Fruit fly (Drosophila melanogaster) whole organism, prepupa: ENCODE data around the gene CG42832.

ENCODE experiments used
- CG10669 ChIP-seq: fragments of 200-800 bp; sonication (Bioruptor generic); optimal IDR thresholded peaks from 3 replicates; lab custom pipeline; 2018; ENCODE audit warnings: missing biosample characterization, mild to moderate bottlenecking, missing genetic modification characterization, moderate library complexity
- CG11294 ChIP-seq: fragments of 200-800 bp; sonication (Bioruptor generic); IDR thresholded peaks from 2 replicates; pipeline ENCODE4 v1.3.6; 2022; ENCODE audit warnings: missing biosample characterization, missing genetic modification characterization
- CG15336 ChIP-seq: fragments of 200-800 bp; sonication (Bioruptor generic); IDR thresholded peaks from 2 replicates; pipeline ENCODE4 v1.3.6; 2022; ENCODE audit warnings: missing biosample characterization, missing genetic modification characterization
- CG1621 ChIP-seq: fragments of 200-800 bp; sonication (Bioruptor generic); optimal IDR thresholded peaks from 3 replicates; lab custom pipeline; 2018; ENCODE audit warnings: missing biosample characterization, mild to moderate bottlenecking, missing genetic modification characterization
- CG16779 ChIP-seq: fragments of 200-800 bp; sonication (Bioruptor generic); optimal IDR thresholded peaks from 3 replicates; lab custom pipeline; 2017; ENCODE audit warnings: missing biosample characterization, mild to moderate bottlenecking, missing genetic modification characterization
- CG3032 ChIP-seq: fragments of 200-800 bp; optimal IDR thresholded peaks from 2 replicates; lab custom pipeline; 2019; ENCODE audit warnings: missing biosample characterization, mild to moderate bottlenecking, missing genetic modification characterization, moderate library complexity
- CG31627 ChIP-seq: fragments of 200-800 bp; sonication (Bioruptor generic); optimal IDR thresholded peaks from 3 replicates; lab custom pipeline; 2016; ENCODE audit warnings: missing biosample characterization, missing genetic modification characterization
- CG32006 ChIP-seq: fragments of 200-800 bp; sonication (Bioruptor generic); optimal IDR thresholded peaks from 3 replicates; lab custom pipeline; 2017; ENCODE audit warnings: missing biosample characterization, mild to moderate bottlenecking, missing genetic modification characterization
- CG3919 ChIP-seq: fragments of 200-800 bp; sonication (Bioruptor generic); optimal IDR thresholded peaks from 3 replicates; lab custom pipeline; 2016; ENCODE audit warnings: missing biosample characterization, missing genetic modification characterization
- CG4318 ChIP-seq: fragments of 200-800 bp; sonication (Bioruptor generic); optimal IDR thresholded peaks from 3 replicates; lab custom pipeline; 2017; ENCODE audit warnings: missing biosample characterization, mild to moderate bottlenecking, missing genetic modification characterization
- CG6163 ChIP-seq: fragments of 200-800 bp; sonication (Bioruptor generic); IDR thresholded peaks from 3 replicates; pipeline ENCODE4 v1.3.6; 2022; ENCODE audit warnings: missing biosample characterization, missing genetic modification characterization
- CG6276 ChIP-seq: fragments of 200-800 bp; sonication (Bioruptor generic); optimal IDR thresholded peaks from 2 replicates; lab custom pipeline; 2017; ENCODE audit warnings: missing biosample characterization, mild to moderate bottlenecking, missing genetic modification characterization
- CG6792 ChIP-seq: fragments of 200-800 bp; sonication (Bioruptor generic); optimal IDR thresholded peaks from 3 replicates; lab custom pipeline; 2016; ENCODE audit warnings: missing biosample characterization, missing genetic modification characterization
- CG6808 ChIP-seq: fragments of 200-800 bp; sonication (Bioruptor generic); optimal IDR thresholded peaks from 3 replicates; lab custom pipeline; 2017; ENCODE audit warnings: missing biosample characterization, missing genetic modification characterization, mild to moderate bottlenecking, moderate library complexity, missing genetic modification reagents
- CG6854 ChIP-seq: fragments of 200-800 bp; sonication (Bioruptor generic); optimal IDR thresholded peaks from 2 replicates; lab custom pipeline; 2017; ENCODE audit warnings: missing biosample characterization, mild to moderate bottlenecking, missing genetic modification characterization
- CG7368 ChIP-seq: fragments of 200-800 bp; sonication (Bioruptor generic); optimal IDR thresholded peaks from 3 replicates; lab custom pipeline; 2016; ENCODE audit warnings: missing biosample characterization, missing genetic modification characterization
- CG8119 ChIP-seq: fragments of 200-800 bp; sonication (Bioruptor generic); IDR thresholded peaks from 3 replicates; pipeline ENCODE4 v1.3.6; 2022; ENCODE audit warnings: missing biosample characterization, missing genetic modification characterization
- CG8319 ChIP-seq: fragments of 200-800 bp; sonication (Bioruptor generic); optimal IDR thresholded peaks from 3 replicates; lab custom pipeline; 2016; ENCODE audit warnings: missing biosample characterization, missing genetic modification characterization
- CG9139 ChIP-seq: fragments of 200-800 bp; sonication (Bioruptor generic); optimal IDR thresholded peaks from 3 replicates; lab custom pipeline; 2017; ENCODE audit warnings: missing biosample characterization, mild to moderate bottlenecking, missing genetic modification characterization
- Eip75B ChIP-seq: fragments of 200-800 bp; sonication (Bioruptor generic); optimal IDR thresholded peaks from 3 replicates; lab custom pipeline; 2016; ENCODE audit warnings: missing biosample characterization, missing genetic modification characterization
- Eip78C ChIP-seq: fragments of 200-800 bp; sonication (Bioruptor generic); peaks from one replicate; lab custom pipeline; 2016; ENCODE audit warnings: missing biosample characterization, missing genetic modification characterization
- Eip93F ChIP-seq: fragments of 200-800 bp; sonication (Bioruptor generic); optimal IDR thresholded peaks from 2 replicates; lab custom pipeline; 2016; ENCODE audit warnings: missing biosample characterization, mild to moderate bottlenecking, missing genetic modification characterization
- Ets21C ChIP-seq: fragments of 200-800 bp; sonication (Bioruptor generic); optimal IDR thresholded peaks from 3 replicates; lab custom pipeline; 2016; ENCODE audit warnings: missing biosample characterization, missing genetic modification characterization
- Ets96B ChIP-seq: fragments of 200-800 bp; optimal IDR thresholded peaks from 2 replicates; lab custom pipeline; 2019; ENCODE audit warnings: missing biosample characterization, mild to moderate bottlenecking, missing genetic modification characterization, moderate library complexity
- Gug ChIP-seq: fragments of 200-800 bp; sonication (Bioruptor generic); IDR thresholded peaks from 2 replicates; pipeline ENCODE4 v1.3.6; 2022; ENCODE audit warnings: missing biosample characterization, missing genetic modification characterization
- Hr39 ChIP-seq: fragments of 200-800 bp; sonication (Bioruptor generic); optimal IDR thresholded peaks from 2 replicates; lab custom pipeline; 2016; ENCODE audit warnings: missing biosample characterization, missing genetic modification characterization
- Hr4 ChIP-seq: fragments of 200-800 bp; sonication (Bioruptor generic); optimal IDR thresholded peaks from 3 replicates; lab custom pipeline; 2016; ENCODE audit warnings: missing biosample characterization, missing genetic modification characterization
- Lpt ChIP-seq: fragments of 200-800 bp; sonication (Bioruptor generic); optimal IDR thresholded peaks from 3 replicates; lab custom pipeline; 2016; ENCODE audit warnings: missing biosample characterization, missing genetic modification characterization
- Met ChIP-seq: fragments of 200-800 bp; sonication (Bioruptor generic); optimal IDR thresholded peaks from 3 replicates; lab custom pipeline; 2016; ENCODE audit warnings: missing biosample characterization, missing genetic modification characterization
- OdsH ChIP-seq: fragments of 200-800 bp; sonication (Bioruptor generic); optimal IDR thresholded peaks from 3 replicates; lab custom pipeline; 2016; ENCODE audit warnings: missing biosample characterization, missing genetic modification characterization
- Smox ChIP-seq: fragments of 200-800 bp; sonication (Bioruptor generic); optimal IDR thresholded peaks from 3 replicates; lab custom pipeline; 2016; ENCODE audit warnings: missing biosample characterization, missing genetic modification characterization
- Sox102F ChIP-seq: fragments of 200-800 bp; sonication (Bioruptor generic); optimal IDR thresholded peaks from 2 replicates; lab custom pipeline; 2016; ENCODE audit warnings: missing biosample characterization, mild to moderate bottlenecking, missing genetic modification characterization
- achi ChIP-seq: fragments of 200-800 bp; sonication (Bioruptor generic); optimal IDR thresholded peaks from 3 replicates; lab custom pipeline; 2016; ENCODE audit warnings: missing biosample characterization, missing genetic modification characterization
- acj6 ChIP-seq: fragments of 200-800 bp; sonication (Bioruptor generic); optimal IDR thresholded peaks from 3 replicates; lab custom pipeline; 2016; ENCODE audit warnings: missing biosample characterization, missing genetic modification characterization
- cyc ChIP-seq: fragments of 200-800 bp; sonication (Bioruptor generic); optimal IDR thresholded peaks from 3 replicates; lab custom pipeline; 2016; ENCODE audit warnings: missing biosample characterization, missing genetic modification characterization
- dac ChIP-seq: fragments of 200-800 bp; sonication (Bioruptor generic); optimal IDR thresholded peaks from 2 replicates; lab custom pipeline; 2017; ENCODE audit warnings: missing biosample characterization, mild to moderate bottlenecking, missing genetic modification characterization
- dsx ChIP-seq: fragments of 200-800 bp; optimal IDR thresholded peaks from 3 replicates; lab custom pipeline; 2019; ENCODE audit warnings: missing biosample characterization, mild to moderate bottlenecking, missing genetic modification characterization, moderate library complexity; ENCODE audit not compliant: poor library complexity, severe bottlenecking
- esn ChIP-seq: fragments of 200-800 bp; sonication (Bioruptor generic); optimal IDR thresholded peaks from 2 replicates; lab custom pipeline; 2016; ENCODE audit warnings: missing biosample characterization, mild to moderate bottlenecking, missing genetic modification characterization, moderate library complexity
- fd59A ChIP-seq: fragments of 200-800 bp; sonication (Bioruptor generic); optimal IDR thresholded peaks from 2 replicates; lab custom pipeline; 2017; ENCODE audit warnings: missing biosample characterization, mild to moderate bottlenecking, missing genetic modification characterization, missing genetic modification reagents
- fkh ChIP-seq: fragments of 200-800 bp; sonication (Bioruptor generic); optimal IDR thresholded peaks from 3 replicates; lab custom pipeline; 2017; ENCODE audit warnings: missing biosample characterization, mild to moderate bottlenecking, missing genetic modification characterization, moderate library complexity
- lz ChIP-seq: fragments of 200-800 bp; sonication (Bioruptor generic); optimal IDR thresholded peaks from 3 replicates; lab custom pipeline; 2016; ENCODE audit warnings: missing biosample characterization, missing genetic modification characterization
- net ChIP-seq: fragments of 200-800 bp; sonication (Bioruptor generic); optimal IDR thresholded peaks from 3 replicates; lab custom pipeline; 2016; ENCODE audit warnings: missing biosample characterization, missing genetic modification characterization
- pdm3 ChIP-seq: fragments of 200-800 bp; sonication (Bioruptor generic); optimal IDR thresholded peaks from 3 replicates; lab custom pipeline; 2016; ENCODE audit warnings: missing biosample characterization, missing genetic modification characterization
- salr ChIP-seq, 2 experiments: fragments of 200-800 bp; sonication (Bioruptor generic); optimal IDR thresholded peaks; 3 replicates each; lab custom pipeline; 2016 to 2018; ENCODE audit warnings: missing biosample characterization in 2 of 2, missing genetic modification characterization in 2 of 2, mild to moderate bottlenecking in 1 of 2
- spab ChIP-seq: fragments of 200-800 bp; sonication (Bioruptor generic); optimal IDR thresholded peaks from 2 replicates; lab custom pipeline; 2017; ENCODE audit warnings: missing biosample characterization, mild to moderate bottlenecking, missing genetic modification characterization, missing genetic modification reagents
- ss ChIP-seq, 2 experiments: fragments of 200-800 bp; sonication (Bioruptor generic); optimal IDR thresholded peaks; 2 replicates in 1 of 2; 3 replicates in 1 of 2; lab custom pipeline; 2017 to 2018; ENCODE audit warnings: mild to moderate bottlenecking in 2 of 2, missing biosample characterization in 2 of 2, missing genetic modification characterization in 2 of 2, moderate library complexity in 1 of 2
- svp ChIP-seq: fragments of 200-800 bp; sonication (Bioruptor generic); peaks from one replicate; lab custom pipeline; 2016; ENCODE audit warnings: missing biosample characterization, missing genetic modification characterization
- topi ChIP-seq: fragments of 200-800 bp; sonication (Bioruptor generic); optimal IDR thresholded peaks from 3 replicates; lab custom pipeline; 2016; ENCODE audit warnings: missing biosample characterization, missing genetic modification characterization
- vri ChIP-seq: fragments of 200-800 bp; sonication (Bioruptor generic); optimal IDR thresholded peaks from 3 replicates; lab custom pipeline; 2016; ENCODE audit warnings: missing biosample characterization, mild to moderate bottlenecking, missing genetic modification characterization

The CG42832 gene

DNA sequence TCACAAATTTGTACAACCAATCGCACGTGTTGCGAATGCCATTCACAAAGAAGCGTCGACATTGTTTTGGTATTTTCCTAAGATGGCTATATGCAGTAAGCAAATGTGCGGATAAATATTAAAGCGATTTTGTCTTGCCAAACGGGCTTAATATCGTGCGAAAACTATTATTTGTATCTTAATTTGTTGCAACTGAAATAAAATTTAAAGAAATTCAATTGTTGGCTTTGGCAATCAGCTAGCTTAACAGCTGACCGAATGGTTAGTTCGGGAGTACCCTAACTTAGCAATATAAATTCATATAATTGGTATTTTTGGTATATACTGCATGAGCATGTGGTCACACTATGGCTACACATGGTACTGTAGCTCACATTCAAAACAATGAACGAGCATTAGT is 38.5 kb downstream of the CG42832 start, which contains the start of the genes RIOK1 and Polr3H (continued):
- TF ChIP-seq dsx (GFP tag; lab: Kevin White, UChicago) = no peak
- TF ChIP-seq CG32006 (GFP tag; lab: Kevin White, UChicago) = no peak
- TF ChIP-seq topi (GFP tag; lab: Kevin White, UChicago) = no peak
- TF ChIP-seq Ets96B = no peak
- no peak for TF ChIP-seq CG1621 (tag; lab: Kevin White, UChicago)
- no peak for TF ChIP-seq Gug
- no peak for TF ChIP-seq dac (GFP tag; lab: Kevin White, UChicago)
- peak; percentile 70 for TF ChIP-seq achi (GFP tag; lab: Kevin White, UChicago)
- TF ChIP-seq CG3919 (GFP tag; lab: Kevin White, UChicago) = no peak
- no peak for TF ChIP-seq CG11294
- TF ChIP-seq CG6808 (GFP tag; lab: Kevin White, UChicago) = no peak
- TF ChIP-seq CG16779 (tag; lab: Kevin White, UChicago) = no peak
- peak; percentile 73 for TF ChIP-seq acj6 (GFP tag; lab: Kevin White, UChicago)
- TF ChIP-seq Hr4 = no peak
- TF ChIP-seq Eip75B = no peak
- no peak for TF ChIP-seq CG6163 (GFP tag; lab: Robert Waterston, UW)
- no peak for TF ChIP-seq CG10669
- TF ChIP-seq spab (GFP tag; lab: Kevin White, UChicago) = no peak
- no peak for TF ChIP-seq fd59A (GFP tag; lab: Kevin White, UChicago)
- TF ChIP-seq CG31627 (GFP tag; lab: Kevin White, UChicago) = peak; percentile 82
- no peak for TF ChIP-seq CG6276
- TF ChIP-seq Ets21C = no peak
- TF ChIP-seq esn (GFP tag; lab: Kevin White, UChicago) = peak; percentile 79
- TF ChIP-seq fkh = no peak
- TF ChIP-seq vri (GFP tag; lab: Kevin White, UChicago) = no peak
- peak; percentile 69 for TF ChIP-seq lz
- peak; percentile 60 for TF ChIP-seq CG15336
- no peak for TF ChIP-seq CG4318 (GFP tag; lab: Kevin White, UChicago)
- no peak for TF ChIP-seq Met (GFP tag; lab: Kevin White, UChicago)
- no peak for TF ChIP-seq Smox
- TF ChIP-seq Sox102F (GFP tag; lab: Kevin White, UChicago) = peak; percentile 62

DNA sequence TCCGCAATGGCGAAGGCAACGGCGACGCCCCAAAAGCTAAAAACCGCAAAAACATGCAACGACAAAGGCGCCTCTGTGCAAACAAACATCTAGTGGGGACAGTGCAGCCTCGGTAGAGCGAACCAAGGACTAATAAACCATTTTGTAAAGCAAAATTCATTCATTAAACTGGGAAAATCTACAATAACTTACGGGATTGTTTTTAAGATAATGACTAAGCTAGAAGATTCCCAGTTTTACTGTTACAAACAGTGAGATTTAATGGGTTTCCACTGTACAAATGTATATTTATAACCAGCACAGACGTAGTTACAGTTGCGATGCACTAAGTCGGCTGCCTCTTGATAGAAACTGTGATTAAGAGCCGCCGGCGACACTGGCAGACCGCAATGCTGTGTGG is 46.3 kb downstream of the CG42832 start:
- TF ChIP-seq dac (GFP tag; lab: Kevin White, UChicago) (peak; percentile 48), svp (peak; percentile 35), CG32006 (GFP tag; lab: Kevin White, UChicago) (peak; percentile 82), Lpt (GFP tag; lab: Kevin White, UChicago) (no peak), Hr4 (peak; percentile 83), Hr39 (no peak), Eip75B (no peak), CG6163 (GFP tag; lab: Robert Waterston, UW) (peak; percentile 89), CG15336 (peak; percentile 90), acj6 (GFP tag; lab: Kevin White, UChicago) (peak; percentile 39), Eip78C (GFP tag; lab: Kevin White, UChicago) (peak; percentile 64), cyc (peak; percentile 3), ss (GFP tag; optimal IDR thresholded peaks at IDR 0.05; lab: Kevin White, UChicago) (no peak), CG6854 (no peak), achi (GFP tag; lab: Kevin White, UChicago) (peak; percentile 65), fkh (no peak), CG1621 (tag; lab: Kevin White, UChicago) (no peak), lz (no peak), CG3032 (tag; lab: Kevin White, UChicago) (no peak), Ets96B (peak; percentile 65), CG16779 (tag; lab: Kevin White, UChicago) (peak; percentile 24), CG8119 (GFP tag; lab: Robert Waterston, UW) (peak; percentile 86), salr (GFP tag; optimal IDR thresholded peaks at IDR 0.05; lab: Kevin White, UChicago) (peak in 1 of 2 experiments; percentile 25), net (GFP tag; lab: Kevin White, UChicago) (peak; percentile 53), pdm3 (GFP tag; lab: Kevin White, UChicago) (peak; percentile 67), CG9139 (GFP tag; lab: Kevin White, UChicago) (no peak), Eip93F (GFP tag; lab: Kevin White, UChicago) (no peak), CG10669 (peak; percentile 57), CG8319 (GFP tag; lab: Kevin White, UChicago) (no peak), CG6808 (GFP tag; lab: Kevin White, UChicago) (no peak), CG6792 (peak; percentile 44), CG7368 (GFP tag; lab: Kevin White, UChicago) (peak; percentile 21), spab (GFP tag; lab: Kevin White, UChicago) (peak; percentile 16), Sox102F (GFP tag; lab: Kevin White, UChicago) (no peak), OdsH (GFP tag; lab: Kevin White, UChicago) (peak; percentile 62)
